Worm (Caenorhabditis elegans) whole organism, late embryonic: ENCODE measurements around the gene lnp-1.

Experiments used
- F13H6.1 ChIP-seq: sonication (generic microtip); optimal IDR thresholded peaks from 2 replicates; lab custom pipeline; 2016; ENCODE audit warnings: missing genetic modification characterization, missing compliant biosample characterization
- K02D7.2 ChIP-seq: sonication (generic microtip); optimal IDR thresholded peaks from 2 replicates; lab custom pipeline; 2017; ENCODE audit warnings: mild to moderate bottlenecking, missing genetic modification characterization, missing compliant biosample characterization
- K09A11.1 ChIP-seq: sonication (generic microtip); optimal IDR thresholded peaks from 2 replicates; lab custom pipeline; 2017; ENCODE audit warnings: antibody characterized with exemption, mild to moderate bottlenecking, missing genetic modification characterization, missing compliant biosample characterization; ENCODE audit not compliant: insufficient read depth
- T23F11.4 ChIP-seq: fragments of 200-800 bp; sonication (Bioruptor generic); optimal IDR thresholded peaks from 2 replicates; lab custom pipeline; 2018; ENCODE audit warnings: mild to moderate bottlenecking, missing genetic modification characterization, missing compliant biosample characterization
- Y22D7AL.16 ChIP-seq: sonication (generic microtip); optimal IDR thresholded peaks from 2 replicates; lab custom pipeline; 2016; ENCODE audit warnings: missing genetic modification characterization, missing compliant biosample characterization
- ahr-1 ChIP-seq: sonication (generic microtip); optimal IDR thresholded peaks from 2 replicates; lab custom pipeline; 2016; ENCODE audit warnings: missing genetic modification characterization, missing compliant biosample characterization
- ceh-18 ChIP-seq: sonication (generic microtip); optimal IDR thresholded peaks from 2 replicates; lab custom pipeline; 2016; ENCODE audit warnings: missing genetic modification characterization, missing compliant biosample characterization
- ceh-19 ChIP-seq: fragments of 200-800 bp; sonication (Bioruptor generic); optimal IDR thresholded peaks from 2 replicates; lab custom pipeline; 2018; ENCODE audit warnings: mild to moderate bottlenecking, missing genetic modification characterization, missing compliant biosample characterization
- ceh-24 ChIP-seq: sonication (generic microtip); optimal IDR thresholded peaks from 2 replicates; lab custom pipeline; 2016; ENCODE audit warnings: mild to moderate bottlenecking, missing genetic modification characterization, missing compliant biosample characterization
- ceh-30 ChIP-seq: fragments of 150-350 bp; optimal IDR thresholded peaks from 2 replicates; lab custom pipeline; 2014; ENCODE audit warnings: missing biosample characterization, missing genetic modification characterization
- ceh-34 ChIP-seq: sonication (generic microtip); optimal IDR thresholded peaks from 2 replicates; lab custom pipeline; 2016; ENCODE audit warnings: mild to moderate bottlenecking, missing genetic modification characterization, missing compliant biosample characterization
- ceh-45 ChIP-seq: fragments of 200-800 bp; sonication (Bioruptor generic); IDR thresholded peaks from 2 replicates; pipeline ENCODE4 v1.3.6; 2022; ENCODE audit warnings: missing genetic modification reagents, missing genetic modification characterization, missing compliant biosample characterization
- ceh-48 ChIP-seq: sonication (generic microtip); optimal IDR thresholded peaks from 2 replicates; lab custom pipeline; 2016; ENCODE audit warnings: missing genetic modification characterization, inconsistent platforms, missing compliant biosample characterization
- dve-1 ChIP-seq: sonication (generic microtip); optimal IDR thresholded peaks from 2 replicates; lab custom pipeline; 2017; ENCODE audit warnings: antibody characterized with exemption, mild to moderate bottlenecking, missing genetic modification characterization, missing compliant biosample characterization
- elt-4 ChIP-seq: sonication (generic microtip); optimal IDR thresholded peaks from 2 replicates; lab custom pipeline; 2016; ENCODE audit warnings: missing genetic modification characterization, missing compliant biosample characterization
- eyg-1 ChIP-seq: sonication (generic microtip); optimal IDR thresholded peaks from 2 replicates; lab custom pipeline; 2016; ENCODE audit warnings: missing genotype, missing genetic modification characterization, missing compliant biosample characterization
- fax-1 ChIP-seq: sonication (generic microtip); optimal IDR thresholded peaks from 2 replicates; lab custom pipeline; 2016; ENCODE audit warnings: missing genotype, missing genetic modification characterization, missing compliant biosample characterization
- fkh-10 ChIP-seq: fragments of 150-350 bp; optimal IDR thresholded peaks from 2 replicates; lab custom pipeline; 2014; ENCODE audit warnings: missing biosample characterization, missing genetic modification reagents, missing genetic modification characterization
- gmeb-2 ChIP-seq: sonication (generic microtip); optimal IDR thresholded peaks from 2 replicates; lab custom pipeline; 2016; ENCODE audit warnings: missing genetic modification characterization, inconsistent platforms, missing compliant biosample characterization
- hlh-30 ChIP-seq: sonication (generic microtip); optimal IDR thresholded peaks from 2 replicates; lab custom pipeline; 2017; ENCODE audit warnings: antibody characterized with exemption, missing genetic modification characterization, missing compliant biosample characterization; ENCODE audit not compliant: insufficient read depth
- hlh-6 ChIP-seq: sonication (generic microtip); optimal IDR thresholded peaks from 2 replicates; lab custom pipeline; 2016; ENCODE audit warnings: missing genotype, missing genetic modification characterization, missing compliant biosample characterization
- hlh-8 ChIP-seq: sonication (generic microtip); optimal IDR thresholded peaks from 2 replicates; lab custom pipeline; 2016; ENCODE audit warnings: missing genotype, missing genetic modification characterization, missing compliant biosample characterization
- lim-6 ChIP-seq: sonication (generic microtip); optimal IDR thresholded peaks from 2 replicates; lab custom pipeline; 2016; ENCODE audit warnings: missing genetic modification characterization, missing compliant biosample characterization
- lin-11 ChIP-seq: fragments of 200-800 bp; sonication (Bioruptor generic); optimal IDR thresholded peaks from 2 replicates; lab custom pipeline; 2018; ENCODE audit warnings: mild to moderate bottlenecking, missing genetic modification characterization, missing compliant biosample characterization
- madf-2 ChIP-seq: sonication (generic microtip); optimal IDR thresholded peaks from 2 replicates; lab custom pipeline; 2017; ENCODE audit warnings: missing genetic modification characterization, missing compliant biosample characterization
- nfya-1 ChIP-seq: sonication (generic microtip); optimal IDR thresholded peaks from 2 replicates; lab custom pipeline; 2017; ENCODE audit warnings: missing genetic modification characterization, mild to moderate bottlenecking, missing compliant biosample characterization, antibody characterized with exemption, moderate library complexity
- nhr-11 ChIP-seq: fragments of 150-350 bp; optimal IDR thresholded peaks from 2 replicates; lab custom pipeline; 2014; ENCODE audit warnings: missing biosample characterization, missing genetic modification characterization
- npax-4 ChIP-seq: sonication (generic microtip); optimal IDR thresholded peaks from 2 replicates; lab custom pipeline; 2016; ENCODE audit warnings: missing genetic modification characterization, missing compliant biosample characterization
- odd-2 ChIP-seq: sonication (generic microtip); optimal IDR thresholded peaks from 2 replicates; lab custom pipeline; 2017; ENCODE audit warnings: antibody characterized with exemption, mild to moderate bottlenecking, missing genetic modification characterization, missing compliant biosample characterization
- pag-3 ChIP-seq: sonication (generic microtip); optimal IDR thresholded peaks from 2 replicates; lab custom pipeline; 2016; ENCODE audit warnings: missing compliant biosample characterization, missing genetic modification characterization, borderline replicate concordance
- pat-9 ChIP-seq: fragments of 200-800 bp; sonication (Bioruptor generic); optimal IDR thresholded peaks from 2 replicates; lab custom pipeline; 2018; ENCODE audit warnings: mild to moderate bottlenecking, missing genetic modification characterization, moderate library complexity, missing compliant biosample characterization
- pros-1 ChIP-seq: fragments of 150-350 bp; optimal IDR thresholded peaks from 2 replicates; lab custom pipeline; 2014; ENCODE audit warnings: missing biosample characterization, missing genetic modification reagents, missing genetic modification characterization
- ref-2 ChIP-seq: sonication (generic microtip); optimal IDR thresholded peaks from 2 replicates; lab custom pipeline; 2016; ENCODE audit warnings: missing genetic modification characterization, missing compliant biosample characterization
- sox-2 ChIP-seq: fragments of 200-800 bp; sonication (Bioruptor generic); IDR thresholded peaks from 2 replicates; pipeline ENCODE4 v1.3.6; 2022; ENCODE audit warnings: missing genetic modification reagents, missing genetic modification characterization, missing compliant biosample characterization
- tbx-2 ChIP-seq: sonication (generic microtip); optimal IDR thresholded peaks from 2 replicates; lab custom pipeline; 2016; ENCODE audit warnings: missing genetic modification characterization, missing compliant biosample characterization
- tbx-7 ChIP-seq: sonication (generic microtip); optimal IDR thresholded peaks from 2 replicates; lab custom pipeline; 2016; ENCODE audit warnings: missing genotype, missing genetic modification characterization, missing compliant biosample characterization
- unc-42 ChIP-seq: sonication (generic microtip); optimal IDR thresholded peaks from 2 replicates; lab custom pipeline; 2016; ENCODE audit warnings: missing genotype, missing genetic modification characterization, missing compliant biosample characterization
- zip-5 ChIP-seq: sonication (generic microtip); optimal IDR thresholded peaks from 2 replicates; lab custom pipeline; 2016; ENCODE audit warnings: missing genetic modification characterization, missing compliant biosample characterization

Gene lnp-1

DNA sequence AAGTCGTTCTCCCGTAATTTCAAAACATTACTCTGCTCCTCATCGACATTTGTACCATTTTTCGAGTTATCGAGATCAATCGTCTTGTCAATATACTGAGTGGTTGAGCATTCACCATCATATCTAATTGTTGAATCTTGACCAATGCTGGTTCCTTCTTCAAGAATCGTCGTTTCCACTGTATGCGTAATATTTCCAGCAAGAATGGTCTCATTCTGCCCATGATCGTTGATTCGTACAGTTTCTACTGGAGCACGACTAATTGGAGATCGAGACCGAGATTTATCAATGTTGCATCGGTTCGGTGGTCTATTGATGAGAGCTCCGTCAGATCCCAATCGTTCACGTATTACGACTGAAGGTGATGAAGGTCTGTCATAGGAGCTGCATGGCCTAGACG is 11.0 kb downstream of the lnp-1 start:
- TF ChIP-seq T23F11.4 (GFP tag; lab: Kevin White, UChicago) (no peak), gmeb-2 (tag; lab: Kevin White, UChicago) (no peak), fkh-10 (GFP tag; lab: Kevin White, UChicago) (no peak), ceh-34 (no peak), odd-2 (tag; lab: Kevin White, UChicago) (no peak), K02D7.2 (no peak), elt-4 (tag; lab: Kevin White, UChicago) (no peak), tbx-2 (tag; lab: Kevin White, UChicago) (no peak), tbx-7 (tag; lab: Kevin White, UChicago) (no peak), madf-2 (tag; lab: Kevin White, UChicago) (no peak), hlh-8 (tag; lab: Kevin White, UChicago) (no peak), ceh-45 (GFP tag; lab: Robert Waterston, UW) (no peak), fax-1 (tag; lab: Kevin White, UChicago) (no peak), K09A11.1 (tag; lab: Kevin White, UChicago) (no peak), eyg-1 (tag; lab: Kevin White, UChicago) (no peak), zip-5 (no peak), ceh-24 (tag; lab: Kevin White, UChicago) (no peak)

DNA sequence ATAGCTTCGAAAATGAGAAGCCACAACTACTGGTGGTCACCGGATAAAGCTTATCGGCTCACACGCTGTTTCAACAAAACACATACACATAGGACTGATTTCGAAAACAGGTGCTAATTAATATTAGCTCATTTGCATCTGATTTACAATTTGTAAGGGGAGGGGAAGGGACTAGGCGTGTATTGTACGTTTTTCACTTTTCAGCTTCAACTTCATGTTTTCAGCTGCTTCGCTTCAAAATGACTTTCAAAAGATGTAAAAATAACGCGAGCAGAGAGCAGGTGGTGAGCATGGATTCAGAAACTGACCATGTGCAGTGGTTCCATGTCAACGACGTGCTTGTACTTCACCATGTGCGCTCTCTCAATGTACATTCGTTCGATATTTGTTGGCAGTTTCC is 12.4 kb downstream of the lnp-1 start:
- TF ChIP-seq Y22D7AL.16 (no peak), nhr-11 (tag; lab: Kevin White, UChicago) (no peak), fkh-10 (GFP tag; lab: Kevin White, UChicago) (no peak), tbx-7 (tag; lab: Kevin White, UChicago) (no peak), ceh-30 (tag; lab: Kevin White, UChicago) (no peak), ceh-19 (GFP tag; lab: Kevin White, UChicago) (no peak), ceh-48 (tag; lab: Kevin White, UChicago) (no peak), ref-2 (tag; lab: Kevin White, UChicago) (no peak), pat-9 (tag; lab: Kevin White, UChicago) (no peak), F13H6.1 (tag; lab: Kevin White, UChicago) (no peak), hlh-30 (tag; lab: Kevin White, UChicago) (no peak), sox-2 (GFP tag; lab: Robert Waterston, UW) (no peak), nfya-1 (tag; lab: Kevin White, UChicago) (no peak)

DNA sequence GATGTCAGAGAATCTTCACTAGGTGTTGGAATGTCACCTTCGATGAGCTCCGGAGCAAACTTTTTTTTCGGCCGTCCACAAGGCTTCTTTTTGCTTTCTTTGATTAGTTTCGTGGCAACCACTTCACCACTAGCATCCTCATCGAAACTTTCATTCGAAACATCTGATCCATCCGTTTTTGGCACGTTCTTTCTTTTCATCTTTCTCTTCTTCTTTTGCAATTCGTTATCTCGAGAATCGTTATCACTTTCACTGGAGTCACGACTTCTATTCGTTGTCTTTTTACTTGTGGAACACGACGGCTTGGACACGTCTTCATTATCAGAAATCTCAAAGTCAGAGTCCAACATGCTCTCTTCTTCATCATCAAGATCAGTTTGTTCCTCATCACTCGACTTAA is 15.6 kb downstream of the lnp-1 start:
- TF ChIP-seq pros-1 (tag; lab: Kevin White, UChicago), result no peak
- TF ChIP-seq madf-2 (tag; lab: Kevin White, UChicago), result no peak
- TF ChIP-seq nfya-1 (tag; lab: Kevin White, UChicago), result no peak
- TF ChIP-seq dve-1 (tag; lab: Kevin White, UChicago), result no peak
- TF ChIP-seq pag-3 (tag; lab: Kevin White, UChicago), result no peak
- TF ChIP-seq ahr-1 (tag; lab: Kevin White, UChicago), result no peak
- no peak for TF ChIP-seq fax-1 (tag; lab: Kevin White, UChicago)
- no peak for TF ChIP-seq npax-4 (tag; lab: Kevin White, UChicago)
- no peak for TF ChIP-seq unc-42
- no peak for TF ChIP-seq ceh-34
- no peak for TF ChIP-seq hlh-6 (tag; lab: Kevin White, UChicago)

DNA sequence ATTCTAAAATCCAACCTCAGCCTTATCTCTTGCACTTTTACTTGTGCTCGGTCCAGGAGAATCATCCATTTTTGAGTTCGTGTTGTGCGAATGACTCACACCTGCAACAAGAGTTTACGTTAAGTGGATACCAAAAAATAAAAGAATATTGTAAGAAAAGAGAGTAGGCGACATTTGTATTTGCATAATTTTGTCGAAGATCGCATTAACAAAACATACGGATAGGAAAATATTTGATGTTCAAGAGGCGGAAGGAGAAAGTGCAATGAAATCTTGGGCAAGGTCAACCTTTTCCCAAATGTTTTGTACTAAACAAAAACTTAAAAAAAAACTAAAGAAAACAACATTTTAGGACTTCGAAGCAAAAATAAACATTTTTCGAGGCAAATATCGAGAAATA is 17.3 kb downstream of the lnp-1 start, which contains the start of gene spat-3:
Gene spat-3 (minus strand): TSS at position 101 of the 400 bp plus-strand sequence.
- TF ChIP-seq fkh-10 (GFP tag; lab: Kevin White, UChicago) (no peak), npax-4 (tag; lab: Kevin White, UChicago) (no peak), lim-6 (tag; lab: Kevin White, UChicago) (no peak), lin-11 (tag; lab: Kevin White, UChicago) (no peak), ceh-18 (tag; lab: Kevin White, UChicago) (no peak), ref-2 (tag; lab: Kevin White, UChicago) (no peak)
